Fruit fly (Drosophila melanogaster) whole organism, embryonic: ENCODE measurements around the gene CG5902.

Source experiments
- Abd-B ChIP-seq: fragments of 200-800 bp; sonication (Bioruptor generic); optimal IDR thresholded peaks from 2 replicates; lab custom pipeline; 2018; ENCODE audit warnings: missing biosample characterization, mild to moderate bottlenecking, missing genetic modification characterization, moderate library complexity
- B-H1 ChIP-seq: fragments of 200-800 bp; sonication (Bioruptor generic); IDR thresholded peaks from 3 replicates; pipeline ENCODE4 v1.3.6; 2022; ENCODE audit warnings: missing biosample characterization, missing genetic modification characterization
- B-H2 ChIP-seq: fragments of 200-800 bp; sonication (Bioruptor generic); optimal IDR thresholded peaks from 2 replicates; lab custom pipeline; 2018; ENCODE audit warnings: missing biosample characterization, mild to moderate bottlenecking, missing genetic modification characterization
- CG1024 ChIP-seq: fragments of 200-800 bp; sonication (Bioruptor generic); IDR thresholded peaks from 2 replicates; pipeline ENCODE4 v1.3.6; 2022; ENCODE audit warnings: missing biosample characterization, missing genetic modification characterization
- CG10267 ChIP-seq: fragments of 200-800 bp; sonication (Bioruptor generic); optimal IDR thresholded peaks from 2 replicates; lab custom pipeline; 2018; ENCODE audit warnings: missing biosample characterization, mild to moderate bottlenecking, missing genetic modification characterization, moderate library complexity
- CG10366 ChIP-seq: fragments of 200-800 bp; sonication (Bioruptor generic); IDR thresholded peaks from 2 replicates; pipeline ENCODE4 v1.3.6; 2022; ENCODE audit warnings: missing biosample characterization, missing genetic modification characterization
- CG10431 ChIP-seq: fragments of 200-800 bp; sonication (Bioruptor generic); optimal IDR thresholded peaks from 3 replicates; lab custom pipeline; 2018; ENCODE audit warnings: missing biosample characterization, mild to moderate bottlenecking, missing genetic modification characterization
- CG10959 ChIP-seq: fragments of 200-800 bp; sonication (Bioruptor generic); IDR thresholded peaks from 2 replicates; pipeline ENCODE4 v1.3.6; 2022; ENCODE audit warnings: missing biosample characterization, missing genetic modification characterization
- CG12104 ChIP-seq: fragments of 200-800 bp; sonication (Bioruptor generic); optimal IDR thresholded peaks from 3 replicates; lab custom pipeline; 2016; ENCODE audit warnings: missing biosample characterization, missing genetic modification characterization
- CG12155 ChIP-seq: fragments of 200-800 bp; sonication (Bioruptor generic); optimal IDR thresholded peaks from 3 replicates; lab custom pipeline; 2016; ENCODE audit warnings: missing biosample characterization, missing genetic modification characterization
- CG12659 ChIP-seq: fragments of 200-800 bp; sonication (Bioruptor generic); optimal IDR thresholded peaks from 3 replicates; lab custom pipeline; 2017; ENCODE audit warnings: mild to moderate bottlenecking, missing biosample characterization, missing genetic modification reagents, missing genetic modification characterization
- CG12942 ChIP-seq: fragments of 200-800 bp; sonication (Bioruptor generic); optimal IDR thresholded peaks from 3 replicates; lab custom pipeline; 2016; ENCODE audit warnings: missing biosample characterization, missing genetic modification characterization
- CG13624 ChIP-seq: fragments of 200-800 bp; sonication (Bioruptor generic); optimal IDR thresholded peaks from 2 replicates; lab custom pipeline; 2016; ENCODE audit warnings: missing biosample characterization, missing genetic modification characterization
- CG14667 ChIP-seq: fragments of 200-800 bp; sonication (Bioruptor generic); IDR thresholded peaks from 2 replicates; pipeline ENCODE4 v1.3.6; 2022; ENCODE audit warnings: missing biosample characterization, missing genetic modification characterization
- CG15601 ChIP-seq: fragments of 200-800 bp; sonication (Bioruptor generic); optimal IDR thresholded peaks from 3 replicates; lab custom pipeline; 2019; ENCODE audit warnings: missing biosample characterization, mild to moderate bottlenecking, missing genetic modification characterization, moderate library complexity
- CG17568 ChIP-seq: fragments of 200-800 bp; sonication (Bioruptor generic); optimal IDR thresholded peaks from 2 replicates; lab custom pipeline; 2018; ENCODE audit warnings: missing biosample characterization, mild to moderate bottlenecking, missing genetic modification characterization, moderate library complexity
- CG18011 ChIP-seq: fragments of 200-800 bp; sonication (Bioruptor generic); optimal IDR thresholded peaks from 2 replicates; lab custom pipeline; 2017; ENCODE audit warnings: missing biosample characterization, missing genetic modification characterization, mild to moderate bottlenecking, moderate library complexity, missing genotype
- CG30403 ChIP-seq: fragments of 200-800 bp; sonication (Bioruptor generic); optimal IDR thresholded peaks from 3 replicates; lab custom pipeline; 2016; ENCODE audit warnings: missing biosample characterization, missing genetic modification characterization
- CG5953 ChIP-seq: fragments of 200-800 bp; sonication (Bioruptor generic); IDR thresholded peaks from 2 replicates; pipeline ENCODE4 v1.3.6; 2022; ENCODE audit warnings: missing biosample characterization, missing genetic modification characterization
- CG6654 ChIP-seq: fragments of 200-800 bp; sonication (Bioruptor generic); optimal IDR thresholded peaks from 2 replicates; lab custom pipeline; 2017; ENCODE audit warnings: missing biosample characterization, mild to moderate bottlenecking, missing genetic modification characterization
- CG7357 ChIP-seq: fragments of 200-800 bp; sonication (Bioruptor generic); IDR thresholded peaks from 3 replicates; pipeline ENCODE4 v1.3.6; 2022; ENCODE audit warnings: missing biosample characterization, missing genetic modification characterization
- CG9876 ChIP-seq: fragments of 200-800 bp; sonication (Bioruptor generic); optimal IDR thresholded peaks from 2 replicates; lab custom pipeline; 2016; ENCODE audit warnings: missing biosample characterization, missing genetic modification characterization
- Chrac-16 ChIP-seq: fragments of 200-800 bp; sonication (Bioruptor generic); optimal IDR thresholded peaks from 3 replicates; lab custom pipeline; 2016; ENCODE audit warnings: missing biosample characterization, missing genetic modification characterization
- Deaf1 ChIP-seq: fragments of 200-800 bp; optimal IDR thresholded peaks from 3 replicates; lab custom pipeline; 2019; ENCODE audit warnings: missing biosample characterization, mild to moderate bottlenecking, missing genetic modification characterization, moderate library complexity
- ERR ChIP-seq: fragments of 200-800 bp; sonication (Bioruptor generic); optimal IDR thresholded peaks from 2 replicates; lab custom pipeline; 2016; ENCODE audit warnings: missing biosample characterization, missing genetic modification characterization
- Fer1 ChIP-seq: fragments of 200-800 bp; sonication (Bioruptor generic); optimal IDR thresholded peaks from 2 replicates; lab custom pipeline; 2017; ENCODE audit warnings: missing biosample characterization, mild to moderate bottlenecking, missing genetic modification characterization
- Fer2 ChIP-seq: fragments of 200-800 bp; sonication (Bioruptor generic); optimal IDR thresholded peaks from 2 replicates; lab custom pipeline; 2018; ENCODE audit warnings: missing biosample characterization, mild to moderate bottlenecking, missing genetic modification characterization, moderate library complexity
- Hsf ChIP-seq: fragments of 200-800 bp; sonication (Bioruptor generic); optimal IDR thresholded peaks from 3 replicates; lab custom pipeline; 2016; ENCODE audit warnings: missing biosample characterization, missing genetic modification characterization
- Sox102F ChIP-seq: fragments of 200-800 bp; sonication (Bioruptor generic); optimal IDR thresholded peaks from 2 replicates; lab custom pipeline; 2018; ENCODE audit warnings: missing biosample characterization, mild to moderate bottlenecking, missing genetic modification characterization, moderate library complexity
- Spps ChIP-seq: fragments of 200-800 bp; sonication (Bioruptor generic); optimal IDR thresholded peaks from 2 replicates; lab custom pipeline; 2018; ENCODE audit warnings: missing biosample characterization, mild to moderate bottlenecking, missing genetic modification characterization
- Sry-δ ChIP-seq: fragments of 200-800 bp; sonication (Bioruptor generic); optimal IDR thresholded peaks from 2 replicates; lab custom pipeline; 2016; ENCODE audit warnings: missing biosample characterization, missing genetic modification characterization
- amos ChIP-seq: fragments of 200-800 bp; sonication (Bioruptor generic); IDR thresholded peaks from 2 replicates; pipeline ENCODE4 v1.3.6; 2022; ENCODE audit warnings: missing biosample characterization, missing genetic modification characterization; ENCODE audit not compliant: partially characterized antibody
- bab2 ChIP-seq: fragments of 200-800 bp; sonication (Bioruptor generic); optimal IDR thresholded peaks from 2 replicates; lab custom pipeline; 2016; ENCODE audit warnings: missing biosample characterization, missing genetic modification characterization
- chm ChIP-seq: fragments of 200-800 bp; sonication (Bioruptor generic); IDR thresholded peaks from 2 replicates; pipeline ENCODE4 v1.3.6; 2022; ENCODE audit warnings: missing biosample characterization, missing genetic modification characterization
- grau ChIP-seq: fragments of 200-800 bp; optimal IDR thresholded peaks from 3 replicates; lab custom pipeline; 2019; ENCODE audit warnings: missing biosample characterization, mild to moderate bottlenecking, missing genetic modification characterization, moderate library complexity
- kah ChIP-seq: fragments of 200-800 bp; sonication (Bioruptor generic); optimal IDR thresholded peaks from 2 replicates; lab custom pipeline; 2018; ENCODE audit warnings: missing biosample characterization, mild to moderate bottlenecking, missing genetic modification characterization
- klu ChIP-seq: fragments of 200-800 bp; sonication (Bioruptor generic); IDR thresholded peaks from 2 replicates; pipeline ENCODE4 v1.3.6; 2022; ENCODE audit warnings: missing biosample characterization, missing genetic modification characterization
- lilli ChIP-seq: fragments of 200-800 bp; sonication (Bioruptor generic); optimal IDR thresholded peaks from 3 replicates; lab custom pipeline; 2016; ENCODE audit warnings: missing biosample characterization, missing genetic modification characterization
- luna ChIP-seq: fragments of 200-800 bp; sonication (Bioruptor generic); optimal IDR thresholded peaks from 2 replicates; lab custom pipeline; 2016; ENCODE audit warnings: missing biosample characterization, missing genetic modification characterization
- nmo ChIP-seq: fragments of 200-800 bp; sonication (Bioruptor generic); optimal IDR thresholded peaks from 2 replicates; lab custom pipeline; 2018; ENCODE audit warnings: missing biosample characterization, mild to moderate bottlenecking, missing genetic modification characterization, moderate library complexity
- odd ChIP-seq: fragments of 200-800 bp; sonication (Bioruptor generic); optimal IDR thresholded peaks from 2 replicates; lab custom pipeline; 2017; ENCODE audit warnings: missing biosample characterization, mild to moderate bottlenecking, missing genetic modification characterization
- pho ChIP-seq: fragments of 200-800 bp; sonication (Bioruptor generic); optimal IDR thresholded peaks from 2 replicates; lab custom pipeline; 2016; ENCODE audit warnings: missing biosample characterization, missing genetic modification characterization
- ranshi ChIP-seq: fragments of 200-800 bp; sonication (Bioruptor generic); IDR thresholded peaks from 2 replicates; pipeline ENCODE4 v1.3.6; 2022; ENCODE audit warnings: missing biosample characterization, missing genetic modification characterization
- sc ChIP-seq, 3 experiments: fragments of >200 bp in 2 of 3; fragments of 200-800 bp in 1 of 3; sonication (Bioruptor generic) in 1 of 3; optimal IDR thresholded peaks; 2 replicates in 2 of 3; 3 replicates in 1 of 3; lab custom pipeline; 2017; ENCODE audit warnings: mild to moderate bottlenecking in 1 of 3, missing biosample characterization in 1 of 3, missing genetic modification characterization in 1 of 3, missing genetic modification reagents in 1 of 3
- seq ChIP-seq: fragments of 200-800 bp; sonication (Bioruptor generic); IDR thresholded peaks from 2 replicates; pipeline ENCODE4 v1.3.6; 2022; ENCODE audit warnings: missing biosample characterization, missing genetic modification characterization
- sr ChIP-seq: fragments of 200-800 bp; sonication (Bioruptor generic); IDR thresholded peaks from 3 replicates; pipeline ENCODE4 v1.3.6; 2022; ENCODE audit warnings: missing biosample characterization, missing genetic modification characterization
- tap ChIP-seq: fragments of 200-800 bp; optimal IDR thresholded peaks from 3 replicates; lab custom pipeline; 2019; ENCODE audit warnings: missing biosample characterization, mild to moderate bottlenecking, missing genetic modification characterization, moderate library complexity

CG5902 gene

DNA sequence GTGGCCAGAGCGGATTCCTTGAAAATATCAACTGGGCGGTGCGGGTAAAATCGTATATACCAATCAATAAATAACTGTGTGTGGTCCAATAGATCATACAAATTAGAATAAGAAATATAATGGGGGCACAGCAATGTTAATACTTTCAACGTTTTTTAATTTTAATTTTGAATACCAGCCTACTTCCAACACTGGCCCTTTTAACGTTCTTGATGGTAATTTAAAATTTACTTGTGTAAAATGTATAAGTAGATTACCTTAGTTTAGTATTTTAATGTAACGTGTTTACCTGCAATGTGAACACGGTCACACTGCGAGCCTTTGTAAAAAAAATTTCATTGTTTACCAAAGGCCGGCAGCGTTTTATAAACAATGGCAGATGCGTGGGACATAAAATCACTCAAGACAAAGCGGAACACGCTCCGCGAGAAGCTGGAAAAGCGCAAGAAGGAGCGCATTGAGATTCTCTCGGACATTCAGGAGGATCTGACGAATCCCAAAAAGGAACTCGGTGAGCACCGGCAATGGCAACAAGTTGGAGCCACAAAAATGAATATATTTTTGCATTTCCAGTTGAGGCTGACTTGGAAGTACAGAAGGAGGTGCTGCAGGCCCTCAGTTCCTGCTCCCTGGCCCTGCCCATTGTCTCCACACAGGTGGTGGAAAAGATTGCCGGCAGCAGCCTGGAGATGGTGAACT is 45.5 kb downstream of the CG5902 start, which contains the start of the genes KrT95D and Mettl3 (continued):
- TF ChIP-seq CG30403 (peak; percentile 10), Fer1 (GFP tag; lab: Kevin White, UChicago) (no peak), B-H2 (GFP tag; lab: Kevin White, UChicago) (no peak), Hsf (peak; percentile 4), lilli (GFP tag; lab: Kevin White, UChicago) (peak; percentile 15), CG14667 (GFP tag; lab: Robert Waterston, UW) (no peak), CG12659 (GFP tag; lab: Kevin White, UChicago) (peak; percentile 83), klu (GFP tag; lab: Robert Waterston, UW) (no peak), CG6654 (GFP tag; lab: Kevin White, UChicago) (no peak), CG15601 (peak; percentile 44), Deaf1 (tag; lab: Kevin White, UChicago) (no peak), amos (GFP tag; lab: Robert Waterston, UW) (peak; percentile 35), Abd-B (GFP tag; lab: Kevin White, UChicago) (peak; percentile 20), CG10267 (tag; lab: Kevin White, UChicago) (peak; percentile 83), nmo (GFP tag; lab: Kevin White, UChicago) (peak; percentile 60), CG10366 (GFP tag; lab: Robert Waterston, UW) (no peak)

DNA sequence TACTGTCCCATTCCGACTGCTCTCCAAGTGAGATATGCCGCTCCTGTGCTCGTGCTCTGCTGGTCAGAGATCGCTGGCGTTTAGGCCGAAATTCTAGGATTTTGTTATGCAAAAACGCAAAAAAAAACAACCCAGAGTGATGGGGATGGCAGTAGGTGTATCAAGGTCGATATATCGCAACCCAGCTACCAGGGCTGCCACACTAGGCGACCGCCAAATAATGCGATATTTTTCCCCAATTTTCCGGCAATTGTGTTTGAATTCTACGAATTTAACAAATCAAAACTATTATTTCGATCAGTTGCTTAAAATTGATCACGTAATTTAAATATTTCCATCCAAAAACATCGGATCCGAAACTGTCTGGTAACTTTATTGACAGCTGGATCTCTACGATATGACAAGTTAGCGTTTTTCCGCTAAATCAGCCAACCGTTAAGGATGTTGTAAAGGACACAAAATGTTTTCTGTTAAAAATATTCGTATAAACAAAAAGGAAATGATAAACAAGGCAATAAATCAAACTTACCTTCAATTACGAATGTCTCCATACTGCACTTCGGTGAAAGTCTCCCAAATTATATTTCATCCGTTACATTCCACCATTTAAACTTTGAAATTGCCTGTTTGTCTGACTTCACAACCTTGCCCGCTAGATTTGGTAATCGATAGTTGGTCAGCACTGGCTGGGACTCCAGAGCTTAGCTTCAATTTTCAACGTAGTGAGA is 51.3 kb downstream of the CG5902 start, which contains the start of gene spas:
Gene spas, plus strand, starts transcription at position 678 of the 728 bp plus-strand sequence.
- TF ChIP-seq bab2 (GFP tag; lab: Kevin White, UChicago) (peak; percentile 75), CG13624 (GFP tag; lab: Kevin White, UChicago) (peak; percentile 69), CG5953 (GFP tag; lab: Robert Waterston, UW) (peak; percentile 45; the same call in 1 of the 2 replicates), CG17568 (no peak), CG9876 (GFP tag; lab: Kevin White, UChicago) (peak; percentile 31), CG18011 (GFP tag; lab: Kevin White, UChicago) (peak; percentile 25), chm (GFP tag; lab: Robert Waterston, UW) (peak; percentile 11; the same call in 1 of the 2 replicates), sr (GFP tag; lab: Robert Waterston, UW) (no peak), B-H1 (GFP tag; lab: Robert Waterston, UW) (peak; percentile 60; the same call in 1 of the 3 replicates), CG12155 (GFP tag; lab: Kevin White, UChicago) (peak; percentile 75), CG12942 (GFP tag; lab: Kevin White, UChicago) (peak; percentile 69), seq (GFP tag; lab: Robert Waterston, UW) (no peak), Spps (tag; lab: Kevin White, UChicago) (peak; percentile 7), kah (GFP tag; lab: Kevin White, UChicago) (no peak), ERR (peak; percentile 13), sc (optimal IDR thresholded peaks at IDR 0.05; lab: Kevin White, UChicago) (no peak), sc (GFP tag; optimal IDR thresholded peaks at IDR 0.05; lab: Kevin White, UChicago) (no peak), CG10431 (GFP tag; lab: Kevin White, UChicago) (no peak), odd (GFP tag; lab: Kevin White, UChicago) (no peak), pho (GFP tag; lab: Kevin White, UChicago) (peak; percentile 83), Sox102F (no peak), B-H2 (GFP tag; lab: Kevin White, UChicago) (peak; percentile 29), CG10267 (tag; lab: Kevin White, UChicago) (peak; percentile 65), CG1024 (GFP tag; lab: Robert Waterston, UW) (peak; percentile 53), Fer2 (tag; lab: Kevin White, UChicago) (peak; percentile 22), CG12104 (GFP tag; lab: Kevin White, UChicago) (no peak), Sry-δ (GFP tag; lab: Kevin White, UChicago) (peak; percentile 95), ranshi (GFP tag; lab: Robert Waterston, UW) (peak; percentile 62; the same call in 1 of the 2 replicates), Chrac-16 (GFP tag; lab: Kevin White, UChicago) (peak; percentile 77), CG7357 (peak; percentile 66; the same call in 2 of the 3 replicates), luna (no peak), grau (tag; lab: Kevin White, UChicago) (peak; percentile 53), CG10959 (GFP tag; lab: Robert Waterston, UW) (peak; percentile 61), tap (no peak)
